Fruit fly (Drosophila melanogaster): ENCODE results near the gene REPTOR-BP.

DNA sequence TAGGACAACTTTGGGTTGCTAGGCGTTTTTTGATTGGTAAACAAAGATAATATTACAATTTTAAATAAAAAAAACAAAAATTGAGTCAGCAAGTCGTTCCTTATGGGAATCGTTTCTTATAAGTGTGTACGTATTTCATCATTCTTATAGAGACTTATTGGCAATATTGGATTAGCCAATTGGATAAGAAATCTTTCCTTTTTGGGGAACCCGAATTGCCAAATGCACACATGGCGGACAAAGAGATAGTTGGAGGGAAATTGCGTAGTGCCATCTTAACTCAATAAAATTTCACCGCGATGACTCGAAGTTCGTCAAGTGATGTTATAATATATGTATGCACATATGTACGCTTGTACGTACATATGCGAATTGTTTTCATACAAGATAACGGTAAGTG is 27.4 kb downstream of the REPTOR-BP start:
- TF ChIP-seq chm (GFP tag; IDR thresholded peaks at IDR 0.05), result no peak
- no peak for TF ChIP-seq usp (GFP tag; optimal IDR thresholded peaks at IDR 0.05)
- TF ChIP-seq gsb-n (tag; optimal IDR thresholded peaks at IDR 0.05), result no peak
- no peak for TF ChIP-seq Ravus (GFP tag; IDR thresholded peaks at IDR 0.05)
- no peak for TF ChIP-seq cwo (GFP tag; optimal IDR thresholded peaks at IDR 0.05)
- no peak for TF ChIP-seq salm (tag; optimal IDR thresholded peaks at IDR 0.05)
- no peak for TF ChIP-seq CG6791 (GFP tag; IDR thresholded peaks at IDR 0.05; ENCODE audit: partially characterized antibody)
- TF ChIP-seq CG8478 (optimal IDR thresholded peaks at IDR 0.05), result no peak
- TF ChIP-seq jumu (GFP tag; optimal IDR thresholded peaks at IDR 0.05), result no peak
- TF ChIP-seq h (optimal IDR thresholded peaks at IDR 0.05), result no peak
- TF ChIP-seq CG13894 (tag; optimal IDR thresholded peaks at IDR 0.05), result no peak
- no peak for TF ChIP-seq CG12236 (GFP tag; optimal IDR thresholded peaks at IDR 0.05)
- TF ChIP-seq CG16779 (GFP tag; IDR thresholded peaks at IDR 0.05), result no peak
- no peak for TF ChIP-seq bbx (GFP tag; IDR thresholded peaks at IDR 0.05; ENCODE audit: partially characterized antibody)
